Fruit fly (Drosophila melanogaster) whole organism, embryonic: ENCODE data around the gene CG15382.

Experiments
- Atf6 ChIP-seq: fragments of 200-800 bp; sonication (Bioruptor generic); IDR thresholded peaks from 2 replicates; pipeline ENCODE4 v1.3.6; 2022; ENCODE audit warnings: missing biosample characterization, missing genetic modification characterization
- C15 ChIP-seq: fragments of 200-800 bp; sonication (Bioruptor generic); IDR thresholded peaks from 3 replicates; pipeline ENCODE4 v1.3.6; 2022; ENCODE audit warnings: missing biosample characterization, missing genetic modification characterization
- CG10147 ChIP-seq: fragments of 200-800 bp; sonication (Bioruptor generic); optimal IDR thresholded peaks from 2 replicates; lab custom pipeline; 2019; ENCODE audit warnings: missing biosample characterization, mild to moderate bottlenecking, missing genetic modification characterization, moderate library complexity
- CG10209 ChIP-seq: fragments of 200-800 bp; sonication (Bioruptor generic); optimal IDR thresholded peaks from 3 replicates; lab custom pipeline; 2017; ENCODE audit warnings: missing biosample characterization, mild to moderate bottlenecking, missing genetic modification characterization, missing genetic modification reagents
- CG10274 ChIP-seq: fragments of 200-800 bp; sonication (Bioruptor generic); optimal IDR thresholded peaks from 3 replicates; lab custom pipeline; 2017; ENCODE audit warnings: missing biosample characterization, mild to moderate bottlenecking, missing genetic modification characterization
- CG10321 ChIP-seq: fragments of 200-800 bp; sonication (Bioruptor generic); IDR thresholded peaks from 2 replicates; pipeline ENCODE4 v1.3.6; 2022; ENCODE audit warnings: missing biosample characterization, missing genetic modification characterization
- CG10366 ChIP-seq: fragments of 200-800 bp; sonication (Bioruptor generic); IDR thresholded peaks from 2 replicates; pipeline ENCODE4 v1.3.6; 2022; ENCODE audit warnings: missing biosample characterization, missing genetic modification characterization
- CG12104 ChIP-seq: fragments of 200-800 bp; sonication (Bioruptor generic); optimal IDR thresholded peaks from 3 replicates; lab custom pipeline; 2016; ENCODE audit warnings: missing biosample characterization, missing genetic modification characterization
- CG14050 ChIP-seq: fragments of 200-800 bp; sonication (Bioruptor generic); IDR thresholded peaks from 3 replicates; pipeline ENCODE4 v1.3.6; 2022; ENCODE audit warnings: missing biosample characterization, missing genetic modification characterization
- CG1529 ChIP-seq: fragments of 200-800 bp; sonication (Bioruptor generic); optimal IDR thresholded peaks from 3 replicates; lab custom pipeline; 2018; ENCODE audit warnings: missing biosample characterization, missing genetic modification characterization
- CG17568 ChIP-seq: fragments of 200-800 bp; sonication (Bioruptor generic); optimal IDR thresholded peaks from 2 replicates; lab custom pipeline; 2018; ENCODE audit warnings: missing biosample characterization, mild to moderate bottlenecking, missing genetic modification characterization, moderate library complexity
- CG2116 ChIP-seq: fragments of 200-800 bp; sonication (Bioruptor generic); optimal IDR thresholded peaks from 3 replicates; lab custom pipeline; 2018; ENCODE audit warnings: missing biosample characterization, mild to moderate bottlenecking, missing genetic modification characterization
- CG2120 ChIP-seq: fragments of 200-800 bp; sonication (Bioruptor generic); optimal IDR thresholded peaks from 3 replicates; lab custom pipeline; 2016; ENCODE audit warnings: missing biosample characterization, missing genetic modification characterization
- CG31441 ChIP-seq: fragments of 200-800 bp; sonication (Bioruptor generic); IDR thresholded peaks from 2 replicates; pipeline ENCODE4 v1.3.6; 2022; ENCODE audit warnings: missing biosample characterization, missing genetic modification characterization
- CG32532 ChIP-seq: fragments of 200-800 bp; sonication (Bioruptor generic); IDR thresholded peaks from 2 replicates; pipeline ENCODE4 v1.3.6; 2022; ENCODE audit warnings: missing biosample characterization, missing genetic modification characterization
- CG4854 ChIP-seq: fragments of 200-800 bp; sonication (Bioruptor generic); optimal IDR thresholded peaks from 2 replicates; lab custom pipeline; 2016; ENCODE audit warnings: missing biosample characterization, missing genetic modification characterization, inconsistent platforms
- CG6272 ChIP-seq: fragments of 200-800 bp; sonication (Bioruptor generic); IDR thresholded peaks from 2 replicates; pipeline ENCODE4 v1.3.6; 2022; ENCODE audit warnings: missing biosample characterization, missing genetic modification characterization
- CG7556 ChIP-seq: fragments of 200-800 bp; sonication (Bioruptor generic); optimal IDR thresholded peaks from 2 replicates; lab custom pipeline; 2017; ENCODE audit warnings: missing biosample characterization, mild to moderate bottlenecking, missing genetic modification characterization
- CG7786 ChIP-seq: fragments of 200-800 bp; sonication (Bioruptor generic); optimal IDR thresholded peaks from 2 replicates; lab custom pipeline; 2016; ENCODE audit warnings: missing biosample characterization, missing genetic modification characterization
- CG7987 ChIP-seq: fragments of 200-800 bp; sonication (Bioruptor generic); optimal IDR thresholded peaks from 2 replicates; lab custom pipeline; 2018; ENCODE audit warnings: missing biosample characterization, mild to moderate bottlenecking, missing genetic modification characterization, moderate library complexity
- CG8924 ChIP-seq: fragments of 200-800 bp; optimal IDR thresholded peaks from 3 replicates; lab custom pipeline; 2019; ENCODE audit warnings: missing biosample characterization, mild to moderate bottlenecking, missing genetic modification characterization, moderate library complexity
- CTCF ChIP-seq: fragments of 200-800 bp; sonication (Bioruptor generic); optimal IDR thresholded peaks from 2 replicates; lab custom pipeline; 2017; ENCODE audit warnings: missing biosample characterization, mild to moderate bottlenecking, missing genetic modification characterization, moderate library complexity
- CoRest ChIP-seq: fragments of 200-800 bp; sonication (Bioruptor generic); optimal IDR thresholded peaks from 3 replicates; lab custom pipeline; 2018; ENCODE audit warnings: missing biosample characterization, mild to moderate bottlenecking, missing genetic modification characterization, moderate library complexity
- Deaf1 ChIP-seq: fragments of 200-800 bp; optimal IDR thresholded peaks from 3 replicates; lab custom pipeline; 2019; ENCODE audit warnings: missing biosample characterization, mild to moderate bottlenecking, missing genetic modification characterization, moderate library complexity
- E2f1 ChIP-seq: fragments of 200-800 bp; sonication (Bioruptor generic); IDR thresholded peaks from 2 replicates; pipeline ENCODE4 v1.3.6; 2022; ENCODE audit warnings: missing biosample characterization, missing genetic modification characterization
- Gug ChIP-seq: fragments of 200-800 bp; sonication (Bioruptor generic); IDR thresholded peaks from 4 replicates; pipeline ENCODE4 v1.3.6; 2022; ENCODE audit warnings: missing biosample characterization, missing genetic modification characterization
- Hr3 ChIP-seq: fragments of 200-800 bp; sonication (Bioruptor generic); optimal IDR thresholded peaks from 3 replicates; lab custom pipeline; 2016; ENCODE audit warnings: missing biosample characterization, missing genetic modification characterization
- Ptx1 ChIP-seq: fragments of 200-800 bp; sonication (Bioruptor generic); IDR thresholded peaks from 2 replicates; pipeline ENCODE4 v1.3.6; 2022; ENCODE audit warnings: missing biosample characterization, missing genetic modification characterization
- Six4 ChIP-seq: fragments of 200-800 bp; sonication (Bioruptor generic); optimal IDR thresholded peaks from 2 replicates; lab custom pipeline; 2016; ENCODE audit warnings: missing biosample characterization, missing genetic modification characterization
- Vsx1 ChIP-seq: fragments of 200-800 bp; sonication (Bioruptor generic); optimal IDR thresholded peaks from 2 replicates; lab custom pipeline; 2017; ENCODE audit warnings: missing biosample characterization, mild to moderate bottlenecking, missing genetic modification characterization, missing genetic modification reagents
- ash1 ChIP-seq: fragments of 200-800 bp; sonication (Bioruptor generic); optimal IDR thresholded peaks from 2 replicates; lab custom pipeline; 2018; ENCODE audit warnings: missing biosample characterization, mild to moderate bottlenecking, missing genetic modification characterization
- br ChIP-seq: fragments of >200 bp; optimal IDR thresholded peaks from 2 replicates; lab custom pipeline; 2017
- cas ChIP-seq: fragments of 200-800 bp; sonication (Bioruptor generic); IDR thresholded peaks from 2 replicates; pipeline ENCODE4 v1.3.6; 2022; ENCODE audit warnings: missing biosample characterization, missing genetic modification characterization
- ci ChIP-seq: fragments of 200-800 bp; sonication (Bioruptor generic); IDR thresholded peaks from 3 replicates; pipeline ENCODE4 v1.3.6; 2022; ENCODE audit warnings: missing biosample characterization, missing genetic modification characterization
- crol ChIP-seq: fragments of 200-800 bp; sonication (Bioruptor generic); IDR thresholded peaks from 2 replicates; pipeline ENCODE4 v1.3.6; 2022; ENCODE audit warnings: missing biosample characterization, missing genetic modification characterization
- emc ChIP-seq: fragments of 200-800 bp; sonication (Bioruptor generic); optimal IDR thresholded peaks from 2 replicates; lab custom pipeline; 2016; ENCODE audit warnings: missing biosample characterization, missing genetic modification characterization
- eyg ChIP-seq: fragments of 200-800 bp; sonication (Bioruptor generic); optimal IDR thresholded peaks from 3 replicates; lab custom pipeline; 2016; ENCODE audit warnings: missing biosample characterization, missing genetic modification characterization
- ftz-f1 ChIP-seq: fragments of 200-800 bp; sonication (Bioruptor generic); optimal IDR thresholded peaks from 2 replicates; lab custom pipeline; 2016; ENCODE audit warnings: missing biosample characterization, missing genetic modification characterization
- gem ChIP-seq: fragments of 200-800 bp; sonication (Bioruptor generic); optimal IDR thresholded peaks from 2 replicates; lab custom pipeline; 2019; ENCODE audit warnings: missing biosample characterization, mild to moderate bottlenecking, missing genetic modification characterization, moderate library complexity
- ham ChIP-seq: fragments of 200-800 bp; sonication (Bioruptor generic); IDR thresholded peaks from 2 replicates; pipeline ENCODE4 v1.3.6; 2022; ENCODE audit warnings: missing biosample characterization, missing genetic modification characterization
- her ChIP-seq: fragments of 200-800 bp; sonication (Bioruptor generic); optimal IDR thresholded peaks from 2 replicates; lab custom pipeline; 2016; ENCODE audit warnings: missing biosample characterization, missing genetic modification characterization
- lola ChIP-seq, 3 experiments: fragments of >200 bp in 2 of 3; fragments of 200-800 bp in 1 of 3; sonication (Bioruptor generic) in 1 of 3; optimal IDR thresholded peaks; 2 replicates each; lab custom pipeline; 2017 to 2019; ENCODE audit warnings: missing biosample characterization in 3 of 3, missing genetic modification characterization in 3 of 3, mild to moderate bottlenecking in 1 of 3, moderate library complexity in 1 of 3
- mam ChIP-seq: fragments of 200-800 bp; sonication (Bioruptor generic); optimal IDR thresholded peaks from 3 replicates; lab custom pipeline; 2016; ENCODE audit warnings: missing biosample characterization, missing genetic modification characterization
- mirr ChIP-seq: fragments of 200-800 bp; sonication (Bioruptor generic); optimal IDR thresholded peaks from 3 replicates; lab custom pipeline; 2018; ENCODE audit warnings: missing biosample characterization, mild to moderate bottlenecking, missing genetic modification characterization
- ro ChIP-seq: fragments of 200-800 bp; sonication (Bioruptor generic); IDR thresholded peaks from 2 replicates; pipeline ENCODE4 v1.3.6; 2022; ENCODE audit warnings: missing biosample characterization, missing genetic modification characterization
- seq ChIP-seq: fragments of 200-800 bp; sonication (Bioruptor generic); IDR thresholded peaks from 2 replicates; pipeline ENCODE4 v1.3.6; 2022; ENCODE audit warnings: missing biosample characterization, missing genetic modification characterization
- slbo ChIP-seq: fragments of 200-800 bp; sonication (Bioruptor generic); IDR thresholded peaks from 2 replicates; pipeline ENCODE4 v1.3.6; 2022; ENCODE audit warnings: missing biosample characterization, missing genetic modification characterization
- so ChIP-seq: fragments of 200-800 bp; sonication (Bioruptor generic); IDR thresholded peaks from 3 replicates; pipeline ENCODE4 v1.3.6; 2022; ENCODE audit warnings: missing biosample characterization, missing genetic modification characterization
- ssp ChIP-seq: fragments of 200-800 bp; sonication (Bioruptor generic); IDR thresholded peaks from 2 replicates; pipeline ENCODE4 v1.3.6; 2022; ENCODE audit warnings: missing biosample characterization, missing genetic modification characterization
- trem ChIP-seq: fragments of 200-800 bp; optimal IDR thresholded peaks from 3 replicates; lab custom pipeline; 2019; ENCODE audit warnings: missing biosample characterization, mild to moderate bottlenecking, missing genetic modification characterization, moderate library complexity
- unc-4 ChIP-seq: fragments of 200-800 bp; sonication (Bioruptor generic); IDR thresholded peaks from 2 replicates; pipeline ENCODE4 v1.3.6; 2022; ENCODE audit warnings: missing biosample characterization, missing genetic modification characterization; ENCODE audit not compliant: partially characterized antibody
- wdn ChIP-seq: fragments of 200-800 bp; sonication (Bioruptor generic); IDR thresholded peaks from 2 replicates; pipeline ENCODE4 v1.3.6; 2022; ENCODE audit warnings: missing biosample characterization, missing genetic modification characterization
- yki ChIP-seq: fragments of >200 bp; optimal IDR thresholded peaks from 3 replicates; lab custom pipeline; 2018

Gene CG15382

dm6 chr2L:2147208-2147607 lies 8.3 kb upstream of the CG15382 start, which contains the start of the genes CG11723 and Tbcd (continued):
- TF ChIP-seq mirr (GFP tag; lab: Kevin White, UChicago): peak; percentile 44
- TF ChIP-seq Deaf1: no peak
- TF ChIP-seq seq (GFP tag; lab: Robert Waterston, UW): peak; percentile 85
- peak; percentile 74 for TF ChIP-seq CG10321 (GFP tag; lab: Robert Waterston, UW)
- TF ChIP-seq so (GFP tag; lab: Robert Waterston, UW): peak; percentile 88
- peak; percentile 59 for TF ChIP-seq CG7987 (GFP tag; lab: Kevin White, UChicago)
- TF ChIP-seq CG8924 (tag; lab: Kevin White, UChicago): peak; percentile 90
- no peak for TF ChIP-seq Vsx1 (GFP tag; lab: Kevin White, UChicago)
- no peak for TF ChIP-seq CG17568 (GFP tag; lab: Kevin White, UChicago)
- peak; percentile 89 for TF ChIP-seq her
- TF ChIP-seq Ptx1: peak; percentile 95
- no peak; the same call in none of the 4 replicates for TF ChIP-seq Gug (GFP tag; lab: Robert Waterston, UW)
- peak; percentile 95 for TF ChIP-seq CG10366 (GFP tag; lab: Robert Waterston, UW)
- peak; percentile 81 for TF ChIP-seq ssp
- peak; percentile 84 for TF ChIP-seq wdn (GFP tag; lab: Robert Waterston, UW)
- peak; percentile 81 for TF ChIP-seq cas (GFP tag; lab: Robert Waterston, UW)
- no peak for TF ChIP-seq br
- TF ChIP-seq CG10209 (GFP tag; lab: Kevin White, UChicago): no peak
- peak; percentile 93 for TF ChIP-seq CG32532 (GFP tag; lab: Robert Waterston, UW)
- TF ChIP-seq C15: peak; percentile 86
- peak; percentile 89 for TF ChIP-seq CG7786
- peak; percentile 92 for TF ChIP-seq mam (GFP tag; lab: Kevin White, UChicago)
- TF ChIP-seq CG1529: no peak
- peak; percentile 68 for TF ChIP-seq Six4 (GFP tag; lab: Kevin White, UChicago)
- peak; percentile 48 for TF ChIP-seq ash1 (GFP tag; lab: Kevin White, UChicago)
- TF ChIP-seq unc-4 (GFP tag; lab: Robert Waterston, UW): 0 out of 2 replicates have a peak, but pooled peaks have one; percentile 38
- peak; percentile 12 for TF ChIP-seq ftz-f1 (GFP tag; lab: Kevin White, UChicago)
- peak; percentile 55 for TF ChIP-seq emc
- peak; percentile 85 for TF ChIP-seq trem (tag; lab: Kevin White, UChicago)
- TF ChIP-seq ro (GFP tag; lab: Robert Waterston, UW): peak; percentile 83
- TF ChIP-seq CG4854 (GFP tag; lab: Kevin White, UChicago): peak; percentile 68
- no peak for TF ChIP-seq crol (GFP tag; lab: Robert Waterston, UW)
- peak; percentile 63; the same call in 1 of the 2 replicates for TF ChIP-seq ham (GFP tag; lab: Robert Waterston, UW)
- TF ChIP-seq CG12104 (GFP tag; lab: Kevin White, UChicago): peak; percentile 78
- TF ChIP-seq E2f1: peak; percentile 90
- peak; percentile 22 for TF ChIP-seq CTCF (GFP tag; lab: Kevin White, UChicago)
- peak; percentile 94 for TF ChIP-seq Atf6
- TF ChIP-seq CG2116 (GFP tag; lab: Kevin White, UChicago): peak; percentile 74
- TF ChIP-seq CG2120 (GFP tag; lab: Kevin White, UChicago): peak; percentile 92
- TF ChIP-seq yki: no peak
- peak; percentile 92 for TF ChIP-seq CoRest (tag; lab: Kevin White, UChicago)
- TF ChIP-seq CG31441 (GFP tag; lab: Robert Waterston, UW): no peak
- TF ChIP-seq CG10147 (GFP tag; lab: Kevin White, UChicago): no peak
- TF ChIP-seq ci (GFP tag; lab: Robert Waterston, UW): peak; percentile 96
- peak; percentile 81 for TF ChIP-seq eyg (GFP tag; lab: Kevin White, UChicago)
- peak in 1 of 3 experiments; percentile 85 for TF ChIP-seq lola (GFP tag; optimal IDR thresholded peaks at IDR 0.05; lab: Kevin White, UChicago)
- TF ChIP-seq CG7556 (GFP tag; lab: Kevin White, UChicago): peak; percentile 82
- peak; percentile 93 for TF ChIP-seq slbo
- TF ChIP-seq CG10274 (GFP tag; lab: Kevin White, UChicago): peak; percentile 30
- peak; percentile 94 for TF ChIP-seq gem (tag; lab: Kevin White, UChicago)
- TF ChIP-seq CG14050 (GFP tag; lab: Robert Waterston, UW): peak; percentile 90
- TF ChIP-seq Hr3 (GFP tag; lab: Kevin White, UChicago): peak; percentile 75
- peak; percentile 82 for TF ChIP-seq CG6272 (GFP tag; lab: Robert Waterston, UW)
